Worm (Caenorhabditis elegans) whole organism, young adult: ENCODE data around the gene mrpl-21.

ENCODE experiments used
- D2030.7 ChIP-seq: fragments of 200-800 bp; sonication (Bioruptor generic); IDR thresholded peaks from 2 replicates; pipeline ENCODE4 v1.3.6; 2022; ENCODE audit warnings: missing genetic modification reagents, missing genetic modification characterization, missing compliant biosample characterization
- F23B12.7 ChIP-seq: sonication (generic microtip); optimal IDR thresholded peaks from 2 replicates; lab custom pipeline; 2017; ENCODE audit warnings: missing genetic modification characterization, mild to moderate bottlenecking, missing compliant biosample characterization, antibody characterized with exemption, moderate library complexity; ENCODE audit not compliant: insufficient read depth
- F39B2.1 ChIP-seq: fragments of 200-800 bp; sonication (Bioruptor generic); IDR thresholded peaks from 2 replicates; pipeline ENCODE4 v1.3.6; 2022; ENCODE audit warnings: missing genetic modification reagents, missing genetic modification characterization, missing compliant biosample characterization
- F49E8.2 ChIP-seq: sonication (generic microtip); optimal IDR thresholded peaks from 3 replicates; lab custom pipeline; 2017; ENCODE audit warnings: missing genetic modification characterization, mild to moderate bottlenecking, missing compliant biosample characterization, antibody characterized with exemption, moderate library complexity; ENCODE audit not compliant: insufficient read depth
- F57C9.4 ChIP-seq: sonication (generic microtip); optimal IDR thresholded peaks from 2 replicates; lab custom pipeline; 2017; ENCODE audit warnings: mild to moderate bottlenecking, missing genetic modification characterization, missing compliant biosample characterization
- K12H6.12 ChIP-seq: fragments of 200-800 bp; sonication (Bioruptor generic); optimal IDR thresholded peaks from 2 replicates; lab custom pipeline; 2018; ENCODE audit warnings: mild to moderate bottlenecking, missing genetic modification characterization, missing compliant biosample characterization
- T26A5.8 ChIP-seq: sonication (generic microtip); optimal IDR thresholded peaks from 2 replicates; lab custom pipeline; 2016; ENCODE audit warnings: missing genetic modification characterization, missing compliant biosample characterization
- Y53F4B.3 ChIP-seq: fragments of 200-800 bp; sonication (Bioruptor generic); IDR thresholded peaks from 2 replicates; pipeline ENCODE4 v1.3.6; 2022; ENCODE audit warnings: missing genetic modification reagents, missing genetic modification characterization, missing compliant biosample characterization
- Y79H2A.3 ChIP-seq: fragments of 200-800 bp; sonication (Bioruptor generic); conservative IDR thresholded peaks from 2 replicates; pipeline ENCODE4 v1.3.6; 2022; ENCODE audit warnings: missing genetic modification reagents, missing genetic modification characterization, missing compliant biosample characterization
- Y95B8A.8 ChIP-seq: fragments of 200-800 bp; sonication (Bioruptor generic); IDR thresholded peaks from 2 replicates; pipeline ENCODE4 v1.3.6; 2022; ENCODE audit warnings: missing genetic modification reagents, missing genetic modification characterization, missing compliant biosample characterization
- ZK185.1 ChIP-seq: sonication (generic microtip); optimal IDR thresholded peaks from 2 replicates; lab custom pipeline; 2016; ENCODE audit warnings: mild to moderate bottlenecking, missing genetic modification characterization, missing compliant biosample characterization; ENCODE audit not compliant: poor library complexity, severe bottlenecking
- aptf-2 ChIP-seq: fragments of 200-800 bp; sonication (Bioruptor generic); conservative IDR thresholded peaks from 2 replicates; pipeline ENCODE4 v1.3.6; 2022; ENCODE audit warnings: missing genetic modification reagents, missing genetic modification characterization, missing compliant biosample characterization
- aptf-3 ChIP-seq: fragments of 200-800 bp; sonication (Bioruptor generic); IDR thresholded peaks from 2 replicates; pipeline ENCODE4 v1.3.6; 2022; ENCODE audit warnings: missing genetic modification characterization, missing compliant biosample characterization
- attf-5 ChIP-seq: fragments of 200-800 bp; sonication (Bioruptor generic); optimal IDR thresholded peaks from 2 replicates; lab custom pipeline; 2018; ENCODE audit warnings: mild to moderate bottlenecking, missing genetic modification characterization, missing compliant biosample characterization
- bed-2 ChIP-seq: fragments of 200-800 bp; sonication (Bioruptor generic); IDR thresholded peaks from 2 replicates; pipeline ENCODE4 v1.3.6; 2022; ENCODE audit warnings: missing genetic modification reagents, missing genetic modification characterization, missing compliant biosample characterization
- cebp-2 ChIP-seq: fragments of 200-800 bp; sonication (Bioruptor generic); IDR thresholded peaks from 2 replicates; pipeline ENCODE4 v1.3.6; 2022; ENCODE audit warnings: missing genetic modification characterization, missing compliant biosample characterization
- ceh-58 ChIP-seq: fragments of 200-800 bp; sonication (Bioruptor generic); IDR thresholded peaks from 2 replicates; pipeline ENCODE4 v1.3.6; 2022; ENCODE audit warnings: missing genetic modification characterization, missing compliant biosample characterization
- ceh-91 ChIP-seq: fragments of 200-800 bp; sonication (Bioruptor generic); IDR thresholded peaks from 2 replicates; pipeline ENCODE4 v1.3.6; 2022; ENCODE audit warnings: missing genetic modification reagents, missing genetic modification characterization, missing compliant biosample characterization
- die-1 ChIP-seq: sonication (generic microtip); optimal IDR thresholded peaks from 2 replicates; lab custom pipeline; 2016; ENCODE audit warnings: missing genotype, mild to moderate bottlenecking, missing genetic modification characterization, missing compliant biosample characterization
- egl-18 ChIP-seq: fragments of 200-800 bp; sonication (Bioruptor generic); IDR thresholded peaks from 2 replicates; pipeline ENCODE4 v1.3.6; 2022; ENCODE audit warnings: missing genetic modification reagents, missing genetic modification characterization, missing compliant biosample characterization
- him-1 ChIP-seq: sonication (generic microtip); optimal IDR thresholded peaks from 2 replicates; lab custom pipeline; 2016; ENCODE audit warnings: missing genotype, missing genetic modification reagents, missing genetic modification characterization, missing compliant biosample characterization
- hlh-12 ChIP-seq: sonication (generic microtip); optimal IDR thresholded peaks from 2 replicates; lab custom pipeline; 2016; ENCODE audit warnings: missing genetic modification characterization, missing compliant biosample characterization
- hlh-26 ChIP-seq: fragments of 200-800 bp; sonication (Bioruptor generic); conservative IDR thresholded peaks from 2 replicates; pipeline ENCODE4 v1.3.6; 2022; ENCODE audit warnings: missing genetic modification reagents, missing genetic modification characterization, missing compliant biosample characterization
- hmg-1.2 ChIP-seq: fragments of 200-800 bp; sonication (Bioruptor generic); IDR thresholded peaks from 2 replicates; pipeline ENCODE4 v1.3.6; 2022; ENCODE audit warnings: missing genetic modification reagents, missing genetic modification characterization, missing compliant biosample characterization
- hmg-20 ChIP-seq: fragments of 200-800 bp; sonication (Bioruptor generic); IDR thresholded peaks from 2 replicates; pipeline ENCODE4 v1.3.6; 2022; ENCODE audit warnings: missing genetic modification reagents, missing genetic modification characterization, missing compliant biosample characterization
- let-526 ChIP-seq: fragments of 200-800 bp; sonication (Bioruptor generic); IDR thresholded peaks from 2 replicates; pipeline ENCODE4 v1.3.6; 2022; ENCODE audit warnings: missing genetic modification reagents, missing genetic modification characterization, missing compliant biosample characterization
- let-607 ChIP-seq, 2 experiments: fragments of 200-800 bp in 1 of 2; sonication (Bioruptor generic) in 1 of 2; sonication (generic microtip) in 1 of 2; optimal IDR thresholded peaks; 2 replicates each; lab custom pipeline; 2016 to 2018; ENCODE audit warnings: mild to moderate bottlenecking in 2 of 2, missing compliant biosample characterization in 2 of 2, missing genetic modification characterization in 2 of 2, moderate library complexity in 2 of 2, missing genotype in 1 of 2
- lin-35 ChIP-seq, 3 experiments: fragments of 150-350 bp in 2 of 3; sonication (generic microtip) in 1 of 3; optimal IDR thresholded peaks; 2 replicates each; lab custom pipeline; 2014 to 2018; ENCODE audit warnings: missing biosample characterization in 3 of 3, missing genetic modification characterization in 3 of 3, missing genetic modification reagents in 3 of 3
- lin-54 ChIP-seq: fragments of 200-800 bp; sonication (Bioruptor generic); optimal IDR thresholded peaks from 2 replicates; lab custom pipeline; 2018; ENCODE audit warnings: mild to moderate bottlenecking, missing genetic modification characterization, missing compliant biosample characterization
- madf-6 ChIP-seq: fragments of 200-800 bp; sonication (Bioruptor generic); IDR thresholded peaks from 2 replicates; pipeline ENCODE4 v1.3.6; 2022; ENCODE audit warnings: missing genetic modification reagents, missing genetic modification characterization, missing compliant biosample characterization
- mxl-1 ChIP-seq: sonication (generic microtip); optimal IDR thresholded peaks from 2 replicates; lab custom pipeline; 2016; ENCODE audit warnings: missing genetic modification characterization, missing compliant biosample characterization
- nhr-179 ChIP-seq: sonication (generic microtip); optimal IDR thresholded peaks from 2 replicates; lab custom pipeline; 2016; ENCODE audit warnings: mild to moderate bottlenecking, missing genetic modification characterization, missing compliant biosample characterization
- pha-4 ChIP-seq: fragments of 150-350 bp; sonication (generic microtip); optimal IDR thresholded peaks from 2 replicates; lab custom pipeline; 2014; ENCODE audit warnings: missing biosample characterization, missing genetic modification reagents, missing genetic modification characterization
- rcor-1 ChIP-seq: fragments of 200-800 bp; sonication (Bioruptor generic); IDR thresholded peaks from 2 replicates; pipeline ENCODE4 v1.3.6; 2022; ENCODE audit warnings: missing genetic modification reagents, missing genetic modification characterization, missing compliant biosample characterization
- rpc-1 ChIP-seq, 2 experiments: fragments of 150-350 bp in 1 of 2; sonication (generic microtip) in 1 of 2; optimal IDR thresholded peaks; 2 replicates each; lab custom pipeline; 2014 to 2018; ENCODE audit warnings: missing biosample characterization in 1 of 2, missing genetic modification characterization in 1 of 2, missing genetic modification reagents in 1 of 2, missing genotype in 1 of 2
- snpc-3.4 ChIP-seq: sonication (generic microtip); optimal IDR thresholded peaks from 2 replicates; lab custom pipeline; 2017; ENCODE audit warnings: missing genetic modification characterization, mild to moderate bottlenecking, missing compliant biosample characterization, antibody characterized with exemption, moderate library complexity, missing genotype, missing genetic modification reagents
- sptf-2 ChIP-seq: fragments of 200-800 bp; sonication (Bioruptor generic); optimal IDR thresholded peaks from 2 replicates; lab custom pipeline; 2018; ENCODE audit warnings: mild to moderate bottlenecking, missing genetic modification characterization, missing compliant biosample characterization
- tbp1 ChIP-seq: fragments of 200-800 bp; sonication (Bioruptor generic); optimal IDR thresholded peaks from 2 replicates; lab custom pipeline; 2018; ENCODE audit warnings: mild to moderate bottlenecking, missing genetic modification characterization, missing compliant biosample characterization
- unc-62 ChIP-seq: fragments of 150-350 bp; optimal IDR thresholded peaks from 2 replicates; lab custom pipeline; 2014; ENCODE audit warnings: missing biosample characterization, missing genetic modification reagents, missing genetic modification characterization
- xnd-1 ChIP-seq: sonication (generic microtip); optimal IDR thresholded peaks from 2 replicates; lab custom pipeline; 2016; ENCODE audit warnings: missing genotype, missing genetic modification reagents, missing genetic modification characterization, missing compliant biosample characterization
- ztf-22 ChIP-seq: fragments of 200-800 bp; sonication (Bioruptor generic); optimal IDR thresholded peaks from 2 replicates; lab custom pipeline; 2018; ENCODE audit warnings: mild to moderate bottlenecking, missing genetic modification characterization, moderate library complexity, missing compliant biosample characterization
- ztf-25 ChIP-seq: fragments of 200-800 bp; sonication (Bioruptor generic); IDR thresholded peaks from 2 replicates; pipeline ENCODE4 v1.3.6; 2022; ENCODE audit warnings: missing genetic modification reagents, missing genetic modification characterization, missing compliant biosample characterization
- ztf-28 ChIP-seq: fragments of 200-800 bp; sonication (Bioruptor generic); IDR thresholded peaks from 2 replicates; pipeline ENCODE4 v1.3.6; 2022; ENCODE audit warnings: missing genetic modification reagents, missing genetic modification characterization, missing compliant biosample characterization
- ztf-3 ChIP-seq: fragments of 200-800 bp; sonication (Bioruptor generic); optimal IDR thresholded peaks from 2 replicates; lab custom pipeline; 2018; ENCODE audit warnings: mild to moderate bottlenecking, missing genetic modification characterization, missing compliant biosample characterization
- ztf-6 ChIP-seq: fragments of 200-800 bp; sonication (Bioruptor generic); IDR thresholded peaks from 2 replicates; pipeline ENCODE4 v1.3.6; 2022; ENCODE audit warnings: missing genetic modification reagents, missing genetic modification characterization, missing compliant biosample characterization

Gene mrpl-21

DNA sequence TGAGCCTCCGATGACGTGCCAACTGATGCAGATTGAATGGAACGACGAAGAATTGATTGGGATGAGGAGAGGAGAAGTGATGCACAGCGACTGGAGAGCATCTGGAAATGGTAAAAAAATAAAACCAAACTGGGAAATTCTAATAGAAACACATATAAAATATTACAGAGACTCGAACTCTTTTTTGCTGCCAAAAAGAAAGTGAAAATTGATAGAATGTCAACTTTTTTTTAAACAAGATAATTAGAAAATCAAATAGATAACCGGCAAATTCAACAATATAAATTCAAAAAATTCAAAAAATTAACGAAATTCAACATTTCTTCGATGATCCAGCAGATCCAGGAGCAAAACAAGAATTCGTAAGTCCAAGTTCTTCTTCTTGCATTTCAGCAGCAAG, at the start of gene mrpl-21:
Gene mrpl-21 (minus strand): TSS at position 101 of the 400 bp plus-strand sequence.
- no peak for TF ChIP-seq sptf-2 (GFP tag; lab: Kevin White, UChicago)
- TF ChIP-seq aptf-3 (GFP tag; lab: Robert Waterston, UW), result no peak
- TF ChIP-seq F49E8.2 (tag; lab: Kevin White, UChicago), result no peak
- no peak for TF ChIP-seq mxl-1 (tag; lab: Kevin White, UChicago)
- TF ChIP-seq F57C9.4 (tag; lab: Kevin White, UChicago), result no peak
- TF ChIP-seq nhr-179 (tag; lab: Kevin White, UChicago), result no peak
- TF ChIP-seq rcor-1 (GFP tag; lab: Robert Waterston, UW), result no peak
- TF ChIP-seq ztf-22 (GFP tag; lab: Kevin White, UChicago), result no peak
- no peak for TF ChIP-seq T26A5.8 (tag; lab: Kevin White, UChicago)
- TF ChIP-seq die-1 (tag; lab: Kevin White, UChicago), result no peak
- TF ChIP-seq let-526 (GFP tag; lab: Robert Waterston, UW), result no peak

DNA sequence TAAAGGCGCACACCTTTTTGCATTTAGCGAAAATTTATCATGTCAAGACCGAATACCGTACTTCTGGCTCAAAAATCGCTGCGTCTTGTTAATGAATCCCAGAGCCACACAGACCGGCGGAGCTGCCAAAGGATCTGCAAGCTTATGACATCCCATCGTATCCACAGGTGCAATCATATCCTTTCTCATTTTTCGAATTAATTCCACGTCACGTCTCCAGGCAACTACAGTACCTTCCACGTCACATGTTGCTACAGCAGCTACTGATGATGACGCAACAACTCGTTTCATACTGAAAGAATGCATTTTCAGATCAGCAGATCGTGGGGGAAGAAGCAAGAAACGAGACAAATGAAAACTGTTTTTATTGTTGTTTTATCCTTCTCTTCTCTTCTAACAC, 49.7 kb upstream of the mrpl-21 start, which contains the start of gene R10E4.6:
Gene R10E4.6 (plus strand): TSS at position 301 of the 400 bp plus-strand sequence.
- TF ChIP-seq attf-5 (no peak), ZK185.1 (tag; lab: Kevin White, UChicago) (no peak), lin-35 (GFP tag; optimal IDR thresholded peaks at IDR 0.05; lab: Kevin White, UChicago) (no peak), let-607 (tag; optimal IDR thresholded peaks at IDR 0.05; lab: Kevin White, UChicago) (no peak), egl-18 (no peak), pha-4 (tag; lab: Kevin White, UChicago) (no peak), lin-54 (GFP tag; lab: Kevin White, UChicago) (no peak), cebp-2 (no peak), rcor-1 (GFP tag; lab: Robert Waterston, UW) (no peak), xnd-1 (tag; lab: Kevin White, UChicago) (no peak), ceh-58 (no peak), rpc-1 (optimal IDR thresholded peaks at IDR 0.05; lab: Kevin White, UChicago) (no peak), rpc-1 (tag; optimal IDR thresholded peaks at IDR 0.05; lab: Kevin White, UChicago) (no peak), hlh-26 (no peak), Y79H2A.3 (GFP tag; lab: Robert Waterston, UW) (no peak), unc-62 (GFP tag; lab: Kevin White, UChicago) (no peak), bed-2 (GFP tag; lab: Robert Waterston, UW) (no peak)
- TF ChIP-seq, all 124 proteins: peak for 0

DNA sequence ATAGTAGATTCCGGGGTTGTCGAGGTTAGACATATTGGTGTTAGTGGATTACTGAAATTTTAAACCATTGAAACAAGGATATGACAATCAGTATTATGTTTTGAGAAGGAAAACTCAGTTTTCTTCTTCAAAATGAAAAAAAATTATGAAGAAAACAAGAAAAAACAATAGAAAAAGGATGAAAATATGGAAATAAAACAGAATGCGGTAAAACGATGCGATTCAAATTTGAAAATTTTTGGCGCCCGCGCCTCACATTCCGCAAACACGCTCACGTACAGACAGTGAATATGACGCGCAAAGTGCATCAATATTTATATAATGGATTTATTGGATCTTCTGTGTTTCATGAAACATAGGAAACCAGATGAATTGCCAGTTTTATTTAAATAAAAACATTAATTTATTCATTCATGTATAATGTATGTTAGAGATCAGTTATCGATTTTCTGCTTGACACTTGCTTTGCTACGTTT, 47.9 kb upstream of the mrpl-21 start, which contains the start of gene mcm-5:
Gene mcm-5 (minus strand): TSS at position 51 of the 476 bp plus-strand sequence.
- TF ChIP-seq F39B2.1 (GFP tag; lab: Robert Waterston, UW), result no peak
- TF ChIP-seq K12H6.12 (tag; lab: Kevin White, UChicago), result no peak
- TF ChIP-seq madf-6 (GFP tag; lab: Robert Waterston, UW), result peak; percentile 93
- TF ChIP-seq ztf-3, result no peak
- no peak for TF ChIP-seq ztf-6 (GFP tag; lab: Robert Waterston, UW)
- TF ChIP-seq lin-35 (GFP tag; optimal IDR thresholded peaks at IDR 0.05; lab: Kevin White, UChicago), result peak in 1 of 3 experiments; percentile 45
- TF ChIP-seq him-1, result peak; percentile 49
- no peak for TF ChIP-seq die-1 (tag; lab: Kevin White, UChicago)
- peak; percentile 59 for TF ChIP-seq snpc-3.4
- TF ChIP-seq ceh-91, result peak; percentile 70
- no peak for TF ChIP-seq Y53F4B.3 (GFP tag; lab: Robert Waterston, UW)
- no peak for TF ChIP-seq hmg-20 (GFP tag; lab: Robert Waterston, UW)
- TF ChIP-seq mxl-1 (tag; lab: Kevin White, UChicago), result no peak
- no peak for TF ChIP-seq cebp-2
- TF ChIP-seq ztf-25 (GFP tag; lab: Robert Waterston, UW), result no peak
- peak; percentile 19 for TF ChIP-seq tbp1 (GFP tag; lab: Kevin White, UChicago)
- TF ChIP-seq F23B12.7 (tag; lab: Kevin White, UChicago), result no peak
- TF ChIP-seq ztf-28 (GFP tag; lab: Robert Waterston, UW), result no peak
- TF ChIP-seq unc-62 (GFP tag; lab: Kevin White, UChicago), result no peak
- peak; percentile 74; the same call in 1 of the 2 replicates for TF ChIP-seq D2030.7 (GFP tag; lab: Robert Waterston, UW)
- TF ChIP-seq hlh-12 (tag; lab: Kevin White, UChicago), result no peak
- TF ChIP-seq ceh-58, result no peak
- no peak for TF ChIP-seq Y95B8A.8 (GFP tag; lab: Robert Waterston, UW)
- peak; percentile 39; the same call in 1 of the 2 replicates for TF ChIP-seq hmg-1.2
- TF ChIP-seq aptf-2 (GFP tag; lab: Robert Waterston, UW), result no peak
